Fruit fly (Drosophila melanogaster): ENCODE results near the gene CG31441.
A peak's percentile ranks its signal among the peaks of the same experiment; 100 is the strongest.

The CG31441 gene

DNA sequence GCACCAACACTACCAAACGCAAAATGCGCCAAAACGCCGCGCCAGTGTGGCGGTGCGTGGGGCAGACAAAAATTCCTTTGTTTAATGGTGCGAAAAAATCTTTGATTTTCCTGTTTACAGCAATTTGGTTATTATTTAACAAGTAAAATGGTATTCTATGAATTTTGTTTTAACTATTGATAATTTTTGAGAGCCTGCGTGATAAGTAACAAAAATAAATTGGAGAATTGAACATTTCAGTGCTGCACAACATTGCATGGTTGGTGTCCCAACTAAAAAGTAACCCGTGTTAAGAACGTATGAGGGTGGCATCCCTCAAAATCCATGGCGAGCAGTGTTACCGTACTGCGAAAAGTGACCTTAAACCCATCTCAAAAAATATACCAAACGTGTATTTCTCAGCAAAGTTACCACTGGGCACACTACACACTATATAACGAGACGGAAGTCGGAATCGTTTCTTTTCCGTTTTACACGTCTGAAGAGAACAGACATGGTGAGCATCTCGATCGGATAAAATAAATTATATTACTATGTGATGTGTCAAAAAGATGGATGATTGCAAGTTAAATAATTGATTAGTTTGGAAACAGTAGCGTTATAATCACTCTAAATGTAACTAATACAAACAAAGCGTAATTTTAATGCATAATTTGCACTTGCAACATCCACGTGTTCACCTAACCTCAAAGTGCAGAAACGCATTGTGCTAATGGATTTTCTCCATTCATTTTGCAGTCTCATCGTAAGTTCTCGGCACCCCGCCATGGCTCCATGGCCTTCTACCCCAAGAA, 14.5 kb upstream of the CG31441 start, which contains the start of the genes CG6693 and RpL3 (continued):
- TF ChIP-seq CG1647 (GFP tag; optimal IDR thresholded peaks at IDR 0.05) (peak; percentile 52), CG10543 (GFP tag; optimal IDR thresholded peaks at IDR 0.05) (peak; percentile 82), dm (GFP tag; optimal IDR thresholded peaks at IDR 0.05) (peak; percentile 88), E2f2 (GFP tag; IDR thresholded peaks at IDR 0.05) (peak; percentile 82), CG18011 (GFP tag; optimal IDR thresholded peaks at IDR 0.05) (peak; percentile 24), Dfd (GFP tag; optimal IDR thresholded peaks at IDR 0.05) (no peak), gt (GFP tag; IDR thresholded peaks at IDR 0.05) (no peak), otp (GFP tag; IDR thresholded peaks at IDR 0.05) (peak; percentile 80; the same call in 2 of the 3 replicates), CG10366 (GFP tag; IDR thresholded peaks at IDR 0.05) (peak; percentile 27; the same call in 1 of the 2 replicates), bbx (GFP tag; IDR thresholded peaks at IDR 0.05; ENCODE audit: partially characterized antibody) (peak; percentile 63; the same call in 1 of the 2 replicates), CG2199 (GFP tag; IDR thresholded peaks at IDR 0.05) (no peak), Max (GFP tag; optimal IDR thresholded peaks at IDR 0.05) (peak; percentile 86), lab (GFP tag; optimal IDR thresholded peaks at IDR 0.05) (peak; percentile 92), Awh (GFP tag; IDR thresholded peaks at IDR 0.05) (peak; percentile 84; the same call in 1 of the 2 replicates), oc (tag; optimal IDR thresholded peaks at IDR 0.05) (peak; percentile 79), Med (GFP tag) (peak; percentile 98), sisA (GFP tag; IDR thresholded peaks at IDR 0.05) (no peak), kni (GFP tag; optimal IDR thresholded peaks at IDR 0.05) (peak; percentile 49), vvl (GFP tag; IDR thresholded peaks at IDR 0.05) (peak; percentile 84), CG7786 (GFP tag; optimal IDR thresholded peaks at IDR 0.05) (peak; percentile 24), CG8290 (GFP tag; optimal IDR thresholded peaks at IDR 0.05) (peak; percentile 69), CG8290 (tag; optimal IDR thresholded peaks at IDR 0.05) (peak; percentile 43 to 94), bowl (GFP tag; IDR thresholded peaks at IDR 0.05) (peak; percentile 61; the same call in 1 of the 2 replicates), sqz (GFP tag; optimal IDR thresholded peaks at IDR 0.05) (peak; percentile 87), CG13296 (GFP tag; optimal IDR thresholded peaks at IDR 0.05) (peak; percentile 91), Drgx (GFP tag; IDR thresholded peaks at IDR 0.05) (peak; percentile 47; the same call in 1 of the 2 replicates), CG1602 (GFP tag; optimal IDR thresholded peaks at IDR 0.05) (peak; percentile 21), CG15073 (GFP tag; optimal IDR thresholded peaks at IDR 0.05) (no peak), Hey (tag; optimal IDR thresholded peaks at IDR 0.05) (peak; percentile 66), CG12219 (GFP tag; optimal IDR thresholded peaks at IDR 0.05) (peak; percentile 86), CG3995 (GFP tag; optimal IDR thresholded peaks at IDR 0.05) (peak; percentile 58), Trl (optimal IDR thresholded peaks at IDR 0.05) (peak in 1 of 2 experiments; percentile 12), Trl (GFP tag; optimal IDR thresholded peaks at IDR 0.05) (peak; percentile 84), lbe (GFP tag; optimal IDR thresholded peaks at IDR 0.05) (peak; percentile 74), CG18599 (GFP tag; optimal IDR thresholded peaks at IDR 0.05) (peak; percentile 72), cas (GFP tag; IDR thresholded peaks at IDR 0.05) (peak; percentile 55; the same call in 1 of the 2 replicates), H2.0 (GFP tag; IDR thresholded peaks at IDR 0.05) (peak; percentile 47), ab (GFP tag; optimal IDR thresholded peaks at IDR 0.05) (peak; percentile 38), slbo (GFP tag; IDR thresholded peaks at IDR 0.05) (peak; percentile 59), fd3F (GFP tag; optimal IDR thresholded peaks at IDR 0.05) (peak; percentile 53), Rfx (GFP tag; IDR thresholded peaks at IDR 0.05) (peak; percentile 82), sd (tag; optimal IDR thresholded peaks at IDR 0.05) (peak; percentile 40), shn (GFP tag; optimal IDR thresholded peaks at IDR 0.05) (peak; percentile 52), hth (optimal IDR thresholded peaks at IDR 0.05) (no peak), CG17802 (tag; optimal IDR thresholded peaks at IDR 0.05) (peak; percentile 23), CG17328 (GFP tag; IDR thresholded peaks at IDR 0.05) (peak; percentile 63), CG8359 (GFP tag; optimal IDR thresholded peaks at IDR 0.05; ENCODE audit: borderline replicate concordance) (peak; percentile 46), Abd-B (GFP tag; optimal IDR thresholded peaks at IDR 0.05) (no peak), org-1 (GFP tag; optimal IDR thresholded peaks at IDR 0.05) (peak; percentile 56), Doc2 (GFP tag; IDR thresholded peaks at IDR 0.05) (no peak)

Measured in whole organism, embryonic.